Fruit fly (Drosophila melanogaster): Measurements from ENCODE around the gene sd.
A peak's percentile ranks its signal among the peaks of the same experiment; 100 is the strongest.

sd gene

dm6 chrX:15785429-15786239 is 18.5 kb upstream of the sd start, which contains the start of the genes Paf-AHalpha and mRpS30 (continued):
- TF ChIP-seq CG6254 (GFP tag; optimal IDR thresholded peaks at IDR 0.05) (no peak), CG31365 (tag; optimal IDR thresholded peaks at IDR 0.05) (no peak), CG30403 (GFP tag; optimal IDR thresholded peaks at IDR 0.05) (peak; percentile 6), br (optimal IDR thresholded peaks at IDR 0.05) (no peak), amos (GFP tag; IDR thresholded peaks at IDR 0.05; ENCODE audit: partially characterized antibody) (peak; percentile 14; the same call in 1 of the 2 replicates), fd64A (GFP tag; optimal IDR thresholded peaks at IDR 0.05) (no peak), Rfx (GFP tag; IDR thresholded peaks at IDR 0.05) (peak; percentile 40; the same call in 1 of the 2 replicates), CG8478 (optimal IDR thresholded peaks at IDR 0.05) (no peak), CG3995 (GFP tag; optimal IDR thresholded peaks at IDR 0.05) (peak; percentile 94), CG1603 (tag; optimal IDR thresholded peaks at IDR 0.05) (peak; percentile 99), nau (GFP tag; optimal IDR thresholded peaks at IDR 0.05) (no peak), Scr (GFP tag; IDR thresholded peaks at IDR 0.05; ENCODE audit: partially characterized antibody) (peak; percentile 14; the same call in 1 of the 2 replicates), lilli (GFP tag; optimal IDR thresholded peaks at IDR 0.05) (peak; percentile 38), Dek (tag; optimal IDR thresholded peaks at IDR 0.05) (no peak), CG7271 (tag; optimal IDR thresholded peaks at IDR 0.05) (no peak), Antp (GFP tag; optimal IDR thresholded peaks at IDR 0.05) (no peak), CG2120 (GFP tag; optimal IDR thresholded peaks at IDR 0.05) (peak; percentile 35), Asciz (GFP tag; optimal IDR thresholded peaks at IDR 0.05) (no peak), Deaf1 (tag; optimal IDR thresholded peaks at IDR 0.05) (no peak), CG11723 (GFP tag; optimal IDR thresholded peaks at IDR 0.05) (no peak), CG10959 (GFP tag; IDR thresholded peaks at IDR 0.05) (no peak), CG12659 (GFP tag; optimal IDR thresholded peaks at IDR 0.05) (peak; percentile 23), CG10366 (GFP tag; IDR thresholded peaks at IDR 0.05) (no peak), Nf-YA (GFP tag; IDR thresholded peaks at IDR 0.05) (no peak), CG10543 (GFP tag; optimal IDR thresholded peaks at IDR 0.05) (no peak), peb (GFP tag; IDR thresholded peaks at IDR 0.05) (no peak), knrl (GFP tag; IDR thresholded peaks at IDR 0.05; ENCODE audit: partially characterized antibody) (0 out of 3 replicates have a peak, but pooled peaks have one; percentile 36), Hmr (GFP tag; optimal IDR thresholded peaks at IDR 0.05) (no peak), CG5953 (GFP tag; IDR thresholded peaks at IDR 0.05) (no peak), CG13624 (GFP tag; optimal IDR thresholded peaks at IDR 0.05) (no peak), bigmax (GFP tag; optimal IDR thresholded peaks at IDR 0.05) (peak; percentile 96), CG7786 (GFP tag; optimal IDR thresholded peaks at IDR 0.05) (no peak), pnt (GFP tag; optimal IDR thresholded peaks at IDR 0.05) (no peak), Tbp (GFP tag; optimal IDR thresholded peaks at IDR 0.05) (no peak), Ravus (GFP tag; IDR thresholded peaks at IDR 0.05) (no peak), TFAM (GFP tag; optimal IDR thresholded peaks at IDR 0.05) (no peak), D19A (tag; optimal IDR thresholded peaks at IDR 0.05) (no peak), CG32532 (GFP tag; IDR thresholded peaks at IDR 0.05) (no peak), CG12769 (tag; optimal IDR thresholded peaks at IDR 0.05) (no peak), CG5245 (GFP tag; optimal IDR thresholded peaks at IDR 0.05) (no peak), schlank (tag; optimal IDR thresholded peaks at IDR 0.05) (no peak), Optix (GFP tag; IDR thresholded peaks at IDR 0.05) (no peak), Dad (GFP tag; optimal IDR thresholded peaks at IDR 0.05) (no peak), CG8290 (GFP tag; optimal IDR thresholded peaks at IDR 0.05) (no peak), CG8290 (tag; optimal IDR thresholded peaks at IDR 0.05) (no peak), zfh1 (GFP tag; IDR thresholded peaks at IDR 0.05) (0 out of 3 replicates have a peak, but pooled peaks have one; percentile 28), Sox100B (GFP tag; optimal IDR thresholded peaks at IDR 0.05) (no peak), Dref (GFP tag; IDR thresholded peaks at IDR 0.05) (peak; percentile 68), crc (GFP tag; optimal IDR thresholded peaks at IDR 0.05) (no peak), Ets97D (GFP tag; optimal IDR thresholded peaks at IDR 0.05) (peak; percentile 53), Sin3A (optimal IDR thresholded peaks at IDR 0.05) (peak; percentile 41)
